Fruit fly (Drosophila melanogaster): ENCODE results near the gene cyc.

The cyc gene

DNA sequence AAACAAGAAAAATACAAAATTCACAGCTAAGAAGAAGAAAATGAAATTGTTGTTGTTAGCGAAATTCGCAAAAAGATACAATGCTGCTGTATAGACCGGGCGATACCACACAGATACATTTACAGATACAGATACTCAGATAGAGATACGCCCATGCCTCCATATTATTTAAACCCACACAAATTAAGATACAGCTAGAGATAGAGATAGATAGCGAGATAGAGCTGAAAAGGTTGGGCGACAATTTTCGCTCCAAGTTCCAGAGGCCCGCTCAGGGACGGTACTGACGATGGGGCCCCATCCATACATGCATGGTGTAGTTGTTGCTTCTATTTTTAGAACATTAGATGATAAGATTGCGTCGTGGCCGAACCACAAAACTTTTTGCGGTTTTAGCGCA, 28.1 kb downstream of the cyc start:
- no peak for TF ChIP-seq CTCF (optimal IDR thresholded peaks at IDR 0.05)
- TF ChIP-seq CG8478 (optimal IDR thresholded peaks at IDR 0.05): no peak

DNA sequence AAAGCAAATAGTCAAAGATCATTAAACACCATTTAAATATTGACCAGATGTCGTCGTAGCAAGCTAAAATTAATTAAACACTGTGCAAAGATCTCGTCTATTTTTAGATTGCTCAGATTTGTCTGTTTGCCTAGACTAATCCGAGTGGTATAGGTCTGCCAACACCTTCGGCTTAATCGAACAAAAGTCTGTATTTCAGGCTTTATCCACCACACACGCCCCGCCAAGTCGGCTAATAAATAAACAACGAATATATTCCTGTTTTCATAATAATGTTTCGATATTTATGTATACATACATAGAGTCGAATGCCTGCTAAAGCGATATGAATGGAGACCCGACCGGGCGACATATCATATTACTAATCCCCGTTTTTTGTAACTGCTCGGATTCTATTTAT, 37.2 kb downstream of the cyc start:
- TF ChIP-seq CG8478 (optimal IDR thresholded peaks at IDR 0.05): no peak
- no peak for TF ChIP-seq CTCF (optimal IDR thresholded peaks at IDR 0.05)

DNA sequence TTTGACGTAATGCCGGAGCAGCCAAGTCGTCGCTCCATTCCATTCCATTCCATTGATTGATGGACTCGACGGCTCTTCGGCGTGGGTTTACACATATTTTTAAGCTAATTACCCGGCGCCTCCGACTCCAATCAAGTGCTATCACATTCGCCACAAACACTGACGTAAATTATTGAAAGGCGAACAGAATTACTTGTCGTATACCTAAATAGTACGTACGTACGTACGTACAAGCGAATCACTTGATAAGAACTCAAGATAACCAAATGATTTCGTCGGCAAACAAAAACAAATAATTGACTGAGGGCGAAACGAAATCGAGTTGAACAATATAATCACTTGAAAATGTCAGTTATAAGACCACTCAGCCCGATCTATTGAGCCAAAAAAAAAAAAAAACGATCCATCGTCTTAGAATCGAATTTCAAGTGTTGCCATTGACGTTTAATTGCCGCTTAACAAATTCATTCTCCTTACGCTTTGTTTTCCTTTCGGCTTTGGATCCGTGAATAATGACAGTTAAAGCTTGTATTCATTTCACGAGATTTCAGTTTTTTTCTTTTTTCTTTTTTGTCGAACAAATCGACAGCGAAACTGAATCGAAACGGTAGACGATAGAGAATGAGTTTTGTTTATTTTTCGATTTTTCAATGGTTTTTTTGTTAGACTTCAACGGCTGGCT, 38.3 kb downstream of the cyc start:
- TF ChIP-seq CTCF (optimal IDR thresholded peaks at IDR 0.05) (no peak), CG8478 (optimal IDR thresholded peaks at IDR 0.05) (no peak)

All from S2 (cell line).